Worm (Caenorhabditis elegans): Measurements from ENCODE around the gene R05D8.11.

R05D8.11 gene

ce11 chrV:2753007-2753406 is 27.7 kb downstream of the R05D8.11 start, which contains the start of gene srx-26:
Gene srx-26 (minus strand): TSS chrV:2753107.
- TF ChIP-seq M03D4.4 (tag; optimal IDR thresholded peaks at IDR 0.05): no peak
- no peak for TF ChIP-seq unc-120 (tag; optimal IDR thresholded peaks at IDR 0.05; ENCODE audit: poor library complexity, severe bottlenecking)
- no peak for TF ChIP-seq unc-39 (tag; optimal IDR thresholded peaks at IDR 0.05)
- TF ChIP-seq ceh-39 (tag; optimal IDR thresholded peaks at IDR 0.05): no peak
- no peak for TF ChIP-seq unc-62 (GFP tag; optimal IDR thresholded peaks at IDR 0.05)
- TF ChIP-seq elt-3 (tag; optimal IDR thresholded peaks at IDR 0.05): no peak
- no peak for TF ChIP-seq snpc-4 (tag; optimal IDR thresholded peaks at IDR 0.05)
- TF ChIP-seq nhr-2 (tag; optimal IDR thresholded peaks at IDR 0.05): no peak
- no peak for TF ChIP-seq lsy-2 (tag; optimal IDR thresholded peaks at IDR 0.05)
- no peak for TF ChIP-seq tbx-8 (GFP tag; optimal IDR thresholded peaks at IDR 0.05)
- no peak for TF ChIP-seq mep-1 (tag; optimal IDR thresholded peaks at IDR 0.05)
- no peak for TF ChIP-seq nhr-237 (tag; optimal IDR thresholded peaks at IDR 0.05)
- TF ChIP-seq ceh-83 (GFP tag; optimal IDR thresholded peaks at IDR 0.05): no peak
- TF ChIP-seq pha-4 (tag; optimal IDR thresholded peaks at IDR 0.05): no peak

DNA sequence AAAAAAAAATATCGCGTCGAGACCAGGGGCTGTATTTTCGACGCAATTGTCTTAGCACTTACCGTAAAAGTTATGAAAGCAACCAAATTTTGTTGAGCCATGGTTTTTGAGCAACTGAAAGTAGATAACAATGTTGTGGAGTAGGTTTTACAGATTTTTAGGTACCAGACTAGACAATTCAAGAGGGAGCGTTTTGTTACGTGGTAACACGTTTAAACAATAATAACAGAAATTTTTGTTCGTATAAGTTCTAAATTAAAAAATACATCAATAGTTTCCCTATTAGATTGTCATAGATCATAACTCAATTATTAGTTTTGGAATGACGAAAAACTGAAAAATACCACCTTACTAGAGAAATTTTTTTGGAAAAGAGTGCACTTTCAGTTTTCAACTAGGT is 30.7 kb downstream of the R05D8.11 start, which contains the start of gene srx-24:
Gene srx-24 (minus strand): TSS at position 101 of the 400 bp plus-strand sequence.
- TF ChIP-seq M03D4.4 (tag; optimal IDR thresholded peaks at IDR 0.05) (no peak), nhr-237 (tag; optimal IDR thresholded peaks at IDR 0.05) (no peak), lin-13 (tag; optimal IDR thresholded peaks at IDR 0.05) (no peak), ceh-83 (GFP tag; optimal IDR thresholded peaks at IDR 0.05) (no peak), drap-1 (GFP tag; optimal IDR thresholded peaks at IDR 0.05) (no peak), ces-1 (GFP tag; optimal IDR thresholded peaks at IDR 0.05) (no peak), mls-2 (tag; optimal IDR thresholded peaks at IDR 0.05) (no peak), zip-8 (tag; optimal IDR thresholded peaks at IDR 0.05) (no peak), lsy-2 (tag; optimal IDR thresholded peaks at IDR 0.05) (no peak), bed-3 (GFP tag; optimal IDR thresholded peaks at IDR 0.05) (no peak), snpc-4 (tag; optimal IDR thresholded peaks at IDR 0.05) (no peak), elt-3 (tag; optimal IDR thresholded peaks at IDR 0.05) (no peak), flh-1 (GFP tag; optimal IDR thresholded peaks at IDR 0.05) (no peak)

- TF ChIP-seq sptf-1 (tag; optimal IDR thresholded peaks at IDR 0.05) (no peak), elt-3 (tag; optimal IDR thresholded peaks at IDR 0.05) (no peak), blmp-1 (tag; optimal IDR thresholded peaks at IDR 0.05) (no peak), mep-1 (tag; optimal IDR thresholded peaks at IDR 0.05) (no peak)
Observed at ce11 chrV:2746404-2746803, 34.3 kb downstream of the R05D8.11 start.

DNA sequence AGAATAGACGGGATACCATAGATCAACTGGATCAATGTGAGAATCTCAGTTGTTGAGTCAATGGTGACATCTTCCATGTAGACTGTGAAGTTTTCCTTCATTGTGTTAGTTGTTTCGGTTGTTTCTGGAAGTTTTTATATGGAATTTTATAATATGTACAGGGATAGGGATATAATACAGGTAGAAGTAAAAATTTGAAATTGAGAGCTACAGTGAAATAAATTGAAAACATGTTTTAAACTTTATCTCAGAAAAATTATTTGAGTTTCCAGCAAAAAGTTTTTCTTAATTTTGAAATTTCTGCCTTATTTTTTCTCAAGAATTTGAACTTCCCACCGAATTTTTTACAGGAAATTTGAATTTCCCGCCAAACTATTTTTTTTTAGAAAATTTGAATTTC is 38.4 kb downstream of the R05D8.11 start, which contains the start of gene srg-62:
Gene srg-62 (minus strand): TSS at position 101 of the 400 bp plus-strand sequence.
- TF ChIP-seq nhr-2 (tag; optimal IDR thresholded peaks at IDR 0.05) (no peak), zip-8 (tag; optimal IDR thresholded peaks at IDR 0.05) (no peak), nhr-28 (tag; optimal IDR thresholded peaks at IDR 0.05) (no peak), sem-2 (GFP tag; optimal IDR thresholded peaks at IDR 0.05) (no peak), unc-39 (tag; optimal IDR thresholded peaks at IDR 0.05) (no peak), hlh-1 (tag; optimal IDR thresholded peaks at IDR 0.05) (no peak), tbx-8 (GFP tag; optimal IDR thresholded peaks at IDR 0.05) (no peak), ham-2 (GFP tag; optimal IDR thresholded peaks at IDR 0.05) (no peak), bed-3 (GFP tag; optimal IDR thresholded peaks at IDR 0.05) (no peak), nhr-12 (tag; optimal IDR thresholded peaks at IDR 0.05) (no peak), nhr-237 (tag; optimal IDR thresholded peaks at IDR 0.05) (no peak)

ce11 chrV:2740228-2740627 is 40.5 kb downstream of the R05D8.11 start, which contains the start of gene srg-61:
Gene srg-61 (minus strand): TSS chrV:2740328.
- TF ChIP-seq bed-3 (GFP tag; optimal IDR thresholded peaks at IDR 0.05): no peak
- TF ChIP-seq sptf-1 (tag; optimal IDR thresholded peaks at IDR 0.05): no peak
- no peak for TF ChIP-seq mls-2 (tag; optimal IDR thresholded peaks at IDR 0.05)
- TF ChIP-seq ztf-11 (tag; optimal IDR thresholded peaks at IDR 0.05): no peak
- TF ChIP-seq nhr-237 (tag; optimal IDR thresholded peaks at IDR 0.05): no peak
- no peak for TF ChIP-seq nhr-2 (tag; optimal IDR thresholded peaks at IDR 0.05)
- no peak for TF ChIP-seq nhr-76 (tag; optimal IDR thresholded peaks at IDR 0.05)
- no peak for TF ChIP-seq ceh-83 (GFP tag; optimal IDR thresholded peaks at IDR 0.05)
- no peak for TF ChIP-seq elt-3 (tag; optimal IDR thresholded peaks at IDR 0.05)
- TF ChIP-seq pha-4 (tag; optimal IDR thresholded peaks at IDR 0.05): no peak
- TF ChIP-seq lsy-2 (tag; optimal IDR thresholded peaks at IDR 0.05): no peak
- no peak for TF ChIP-seq unc-120 (tag; optimal IDR thresholded peaks at IDR 0.05; ENCODE audit: poor library complexity, severe bottlenecking)

DNA sequence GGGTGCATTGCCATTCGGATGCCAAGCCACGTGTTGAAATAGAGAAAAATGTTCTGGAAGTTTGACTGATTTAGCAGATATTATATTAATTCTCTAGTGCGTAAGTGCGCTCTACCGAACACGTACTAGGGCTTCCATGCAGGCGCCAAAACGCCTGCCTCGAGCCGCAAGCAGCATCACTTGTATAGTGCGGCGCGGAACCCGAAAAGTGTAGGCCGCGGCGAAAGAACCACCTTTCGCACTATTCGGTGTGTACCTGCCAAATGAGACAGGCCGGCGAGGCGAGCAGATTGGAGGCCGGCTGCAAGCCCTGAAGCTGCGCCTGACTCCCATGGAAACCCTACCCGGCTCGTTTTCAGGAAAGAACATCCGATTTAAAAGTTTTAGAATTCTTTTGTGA is 41.1 kb downstream of the R05D8.11 start:
- TF ChIP-seq blmp-1 (tag; optimal IDR thresholded peaks at IDR 0.05) (no peak), nhr-237 (tag; optimal IDR thresholded peaks at IDR 0.05) (no peak), ceh-83 (GFP tag; optimal IDR thresholded peaks at IDR 0.05) (no peak), nhr-28 (tag; optimal IDR thresholded peaks at IDR 0.05) (no peak), hlh-1 (tag; optimal IDR thresholded peaks at IDR 0.05) (no peak), ztf-11 (tag; optimal IDR thresholded peaks at IDR 0.05) (no peak), zip-8 (tag; optimal IDR thresholded peaks at IDR 0.05) (no peak)

All from whole organism, mixed stage, embryonic.